Worm (Caenorhabditis elegans): ENCODE measurements around the gene Y37D8A.29.

Gene Y37D8A.29

DNA sequence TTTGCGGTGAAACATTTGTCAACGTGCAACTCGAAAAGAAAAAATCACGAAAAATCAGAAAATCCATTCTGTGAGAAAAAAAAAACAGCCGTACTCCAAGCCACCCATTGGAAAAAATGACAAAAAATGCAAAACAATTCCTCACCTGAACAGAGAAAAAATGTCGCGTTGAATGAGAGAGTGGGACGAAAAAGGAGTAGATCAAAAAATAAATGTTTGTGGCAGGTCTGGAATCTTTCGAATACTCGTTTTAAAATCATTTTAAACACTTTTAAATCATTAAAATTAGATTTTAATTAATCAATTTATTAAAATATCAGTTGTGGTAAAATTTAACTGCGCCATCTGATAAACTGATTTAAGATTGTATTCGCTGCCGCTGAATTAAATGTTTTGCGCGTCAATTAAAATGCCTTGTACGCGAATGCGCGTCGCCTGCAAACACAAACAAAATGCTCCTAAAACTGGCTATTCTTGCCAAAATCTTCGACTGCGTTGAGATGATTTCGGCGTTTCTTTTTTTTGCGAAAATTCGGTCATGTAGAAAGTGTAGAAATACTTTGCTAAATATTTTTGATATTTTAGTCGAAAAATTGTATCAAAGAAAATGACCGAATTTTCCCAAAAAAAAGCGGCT lies 21.3 kb downstream of the Y37D8A.29 start, which contains the start of gene Y37D8A.6:
Y37D8A.6 (minus strand) TSS at position 238 of the 637 bp plus-strand sequence.
- TF ChIP-seq lin-32 (GFP tag; optimal IDR thresholded peaks at IDR 0.05) (no peak), nhr-76 (tag; optimal IDR thresholded peaks at IDR 0.05) (no peak), ces-1 (GFP tag; optimal IDR thresholded peaks at IDR 0.05) (peak; percentile 17), unc-120 (tag; optimal IDR thresholded peaks at IDR 0.05; ENCODE audit: poor library complexity, severe bottlenecking) (peak; percentile 3)

DNA sequence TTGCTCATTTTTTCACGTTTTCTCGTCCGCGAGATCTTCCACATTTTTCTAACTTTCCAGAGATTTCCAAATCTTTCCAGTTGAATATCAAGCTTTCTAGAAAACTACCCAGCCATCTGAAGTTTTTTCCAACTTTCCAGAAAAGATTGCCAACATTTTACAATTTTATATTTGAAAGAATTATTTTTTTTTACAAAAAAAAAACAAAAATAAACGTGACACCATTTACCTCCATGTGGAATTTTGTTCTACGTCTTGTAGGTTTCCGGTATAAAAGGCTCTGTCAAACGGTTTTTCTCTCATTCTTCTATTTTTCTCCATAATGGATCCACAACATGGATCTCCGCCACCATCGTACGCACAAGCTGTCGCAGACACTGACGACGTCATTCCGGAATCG lies 26.8 kb downstream of the Y37D8A.29 start, which contains the start of gene Y37D8A.8:
Y37D8A.8 (plus strand) TSS at position 301 of the 400 bp plus-strand sequence.
- no peak for TF ChIP-seq unc-39 (tag; optimal IDR thresholded peaks at IDR 0.05)
- TF ChIP-seq ceh-39 (tag; optimal IDR thresholded peaks at IDR 0.05), result no peak
- no peak for TF ChIP-seq unc-120 (tag; optimal IDR thresholded peaks at IDR 0.05; ENCODE audit: poor library complexity, severe bottlenecking)
- TF ChIP-seq lin-32 (GFP tag; optimal IDR thresholded peaks at IDR 0.05), result no peak
- no peak for TF ChIP-seq mab-5 (tag; optimal IDR thresholded peaks at IDR 0.05)
- no peak for TF ChIP-seq drap-1 (GFP tag; optimal IDR thresholded peaks at IDR 0.05)
- no peak for TF ChIP-seq mep-1 (tag; optimal IDR thresholded peaks at IDR 0.05)
- TF ChIP-seq nhr-12 (tag; optimal IDR thresholded peaks at IDR 0.05), result no peak
- TF ChIP-seq hlh-1 (tag; optimal IDR thresholded peaks at IDR 0.05), result no peak
- TF ChIP-seq lsy-2 (tag; optimal IDR thresholded peaks at IDR 0.05), result no peak
- TF ChIP-seq lin-13 (tag; optimal IDR thresholded peaks at IDR 0.05), result no peak
- TF ChIP-seq ceh-83 (GFP tag; optimal IDR thresholded peaks at IDR 0.05), result no peak
- no peak for TF ChIP-seq nhr-2 (tag; optimal IDR thresholded peaks at IDR 0.05)
- TF ChIP-seq zip-8 (tag; optimal IDR thresholded peaks at IDR 0.05), result no peak
- no peak for TF ChIP-seq ztf-11 (tag; optimal IDR thresholded peaks at IDR 0.05)
- no peak for TF ChIP-seq ces-1 (GFP tag; optimal IDR thresholded peaks at IDR 0.05)
- no peak for TF ChIP-seq bed-3 (GFP tag; optimal IDR thresholded peaks at IDR 0.05)
- no peak for TF ChIP-seq cnd-1 (tag; optimal IDR thresholded peaks at IDR 0.05)

- TF ChIP-seq ceh-43 (GFP tag; optimal IDR thresholded peaks at IDR 0.05) (no peak), nhr-76 (tag; optimal IDR thresholded peaks at IDR 0.05) (no peak), elt-1 (tag; optimal IDR thresholded peaks at IDR 0.05; ENCODE audit: borderline replicate concordance, insufficient read depth) (no peak), ham-2 (GFP tag; optimal IDR thresholded peaks at IDR 0.05) (no peak), cnd-1 (tag; optimal IDR thresholded peaks at IDR 0.05) (no peak), unc-62 (GFP tag; optimal IDR thresholded peaks at IDR 0.05) (no peak), hlh-1 (tag; optimal IDR thresholded peaks at IDR 0.05) (no peak), nhr-28 (tag; optimal IDR thresholded peaks at IDR 0.05) (no peak), ces-1 (GFP tag; optimal IDR thresholded peaks at IDR 0.05) (no peak), ztf-11 (tag; optimal IDR thresholded peaks at IDR 0.05) (no peak), nhr-2 (tag; optimal IDR thresholded peaks at IDR 0.05) (no peak), ceh-83 (GFP tag; optimal IDR thresholded peaks at IDR 0.05) (no peak), lin-32 (GFP tag; optimal IDR thresholded peaks at IDR 0.05) (no peak)
Observed at ce11 chrIII:12860119-12860518, 31.4 kb downstream of the Y37D8A.29 start.

- TF ChIP-seq ceh-43 (GFP tag; optimal IDR thresholded peaks at IDR 0.05) (no peak), M03D4.4 (tag; optimal IDR thresholded peaks at IDR 0.05) (no peak), sptf-1 (tag; optimal IDR thresholded peaks at IDR 0.05) (no peak)
Observed at ce11 chrIII:12856628-12857027, 34.9 kb downstream of the Y37D8A.29 start, which contains the start of gene Y37D8A.26. TSS of gene Y37D8A.26 (minus strand) at chrIII:12856728.

DNA sequence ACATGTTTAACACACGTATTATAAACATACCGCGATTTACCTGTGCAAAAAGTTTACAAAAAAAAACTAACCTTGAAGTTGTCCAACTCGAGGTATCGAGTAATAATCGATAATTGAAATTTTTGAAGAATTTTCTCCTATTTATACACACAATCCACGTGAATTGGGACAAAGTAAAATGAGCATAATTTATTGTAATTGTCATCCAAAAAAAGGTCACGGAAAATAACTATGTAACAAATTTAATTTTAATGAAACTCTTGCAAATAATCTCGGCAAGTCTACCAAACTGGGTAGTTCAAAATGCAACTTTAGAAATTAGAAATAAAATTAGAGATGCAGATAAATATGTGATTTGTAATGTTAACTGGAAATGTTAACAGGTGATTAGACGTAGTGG lies 36.1 kb downstream of the Y37D8A.29 start, which contains the start of gene Y37D8A.5:
Y37D8A.5 (minus strand) TSS at position 101 of the 400 bp plus-strand sequence.
- TF ChIP-seq lsy-2 (tag; optimal IDR thresholded peaks at IDR 0.05) (no peak), ceh-43 (GFP tag; optimal IDR thresholded peaks at IDR 0.05) (no peak), nhr-2 (tag; optimal IDR thresholded peaks at IDR 0.05) (no peak), elt-1 (tag; optimal IDR thresholded peaks at IDR 0.05; ENCODE audit: borderline replicate concordance, insufficient read depth) (no peak), drap-1 (GFP tag; optimal IDR thresholded peaks at IDR 0.05) (no peak), hlh-1 (tag; optimal IDR thresholded peaks at IDR 0.05) (no peak), bed-3 (GFP tag; optimal IDR thresholded peaks at IDR 0.05) (no peak), lin-13 (tag; optimal IDR thresholded peaks at IDR 0.05) (no peak), elt-3 (tag; optimal IDR thresholded peaks at IDR 0.05) (no peak), ceh-39 (tag; optimal IDR thresholded peaks at IDR 0.05) (no peak), lin-32 (GFP tag; optimal IDR thresholded peaks at IDR 0.05) (no peak), blmp-1 (tag; optimal IDR thresholded peaks at IDR 0.05) (no peak), sem-2 (GFP tag; optimal IDR thresholded peaks at IDR 0.05) (no peak), unc-120 (tag; optimal IDR thresholded peaks at IDR 0.05; ENCODE audit: poor library complexity, severe bottlenecking) (no peak), mab-5 (tag; optimal IDR thresholded peaks at IDR 0.05) (no peak)

Data from whole organism, mixed stage, embryonic.